Worm (Caenorhabditis elegans) whole organism, mixed stage, embryonic: ENCODE data around the gene hgrs-1.

ENCODE experiments used
- ces-1 ChIP-seq: fragments of 150-350 bp; optimal IDR thresholded peaks from 2 replicates; lab custom pipeline; 2014; ENCODE audit warnings: missing biosample characterization, missing genetic modification reagents, missing genetic modification characterization
- elt-1 ChIP-seq: sonication (generic microtip); optimal IDR thresholded peaks from 2 replicates; lab custom pipeline; 2017; ENCODE audit warnings: missing genetic modification characterization, mild to moderate bottlenecking, missing compliant biosample characterization, antibody characterized with exemption, moderate library complexity, borderline replicate concordance; ENCODE audit not compliant: insufficient read depth
- lin-13 ChIP-seq: fragments of 150-350 bp; optimal IDR thresholded peaks from 2 replicates; lab custom pipeline; 2014; ENCODE audit warnings: missing biosample characterization, missing genetic modification characterization
- lsy-2 ChIP-seq: fragments of 150-350 bp; optimal IDR thresholded peaks from 2 replicates; lab custom pipeline; 2014; ENCODE audit warnings: missing biosample characterization, missing genetic modification characterization
- mab-5 ChIP-seq: fragments of 150-350 bp; optimal IDR thresholded peaks from 2 replicates; lab custom pipeline; 2014; ENCODE audit warnings: missing biosample characterization, missing genetic modification characterization
- nhr-237 ChIP-seq: fragments of 150-350 bp; optimal IDR thresholded peaks from 2 replicates; lab custom pipeline; 2014; ENCODE audit warnings: missing biosample characterization, missing genetic modification characterization
- nhr-28 ChIP-seq: fragments of 150-350 bp; optimal IDR thresholded peaks from 2 replicates; lab custom pipeline; 2014; ENCODE audit warnings: missing biosample characterization, missing genetic modification characterization
- nhr-76 ChIP-seq: sonication (generic microtip); optimal IDR thresholded peaks from 2 replicates; lab custom pipeline; 2017; ENCODE audit warnings: missing biosample characterization, missing genetic modification characterization
- snpc-4 ChIP-seq: fragments of 150-350 bp; optimal IDR thresholded peaks from 2 replicates; lab custom pipeline; 2014; ENCODE audit warnings: missing biosample characterization, missing genetic modification characterization

ce11 chrIV:8183313-8183712 is 22.5 kb downstream of the hgrs-1 start:
- TF ChIP-seq lin-13 (tag; lab: Kevin White, UChicago) = no peak
- no peak for TF ChIP-seq nhr-237 (tag; lab: Kevin White, UChicago)
- TF ChIP-seq ces-1 = peak; percentile 81
- TF ChIP-seq nhr-28 (tag; lab: Kevin White, UChicago) = no peak
- no peak for TF ChIP-seq snpc-4 (tag; lab: Kevin White, UChicago)
- no peak for TF ChIP-seq elt-1 (tag; lab: Kevin White, UChicago)
- TF ChIP-seq nhr-76 = no peak
- TF ChIP-seq mab-5 = no peak
- no peak for TF ChIP-seq lsy-2 (tag; lab: Kevin White, UChicago)
